Worm (Caenorhabditis elegans) whole organism, late embryonic: ENCODE measurements around the gene rgs-5.

Experiments used
- T23F11.4 ChIP-seq: fragments of 200-800 bp; sonication (Bioruptor generic); optimal IDR thresholded peaks from 2 replicates; lab custom pipeline; 2018; ENCODE audit warnings: mild to moderate bottlenecking, missing genetic modification characterization, missing compliant biosample characterization
- Y22D7AL.16 ChIP-seq: sonication (generic microtip); optimal IDR thresholded peaks from 2 replicates; lab custom pipeline; 2016; ENCODE audit warnings: missing genetic modification characterization, missing compliant biosample characterization
- elt-2 ChIP-seq: sonication (generic microtip); optimal IDR thresholded peaks from 2 replicates; lab custom pipeline; 2016; ENCODE audit warnings: missing genetic modification reagents, missing genetic modification characterization, missing compliant biosample characterization
- eyg-1 ChIP-seq: sonication (generic microtip); optimal IDR thresholded peaks from 2 replicates; lab custom pipeline; 2016; ENCODE audit warnings: missing genotype, missing genetic modification characterization, missing compliant biosample characterization
- fkh-10 ChIP-seq: fragments of 150-350 bp; optimal IDR thresholded peaks from 2 replicates; lab custom pipeline; 2014; ENCODE audit warnings: missing biosample characterization, missing genetic modification reagents, missing genetic modification characterization
- pqm-1 ChIP-seq: sonication (generic microtip); optimal IDR thresholded peaks from 2 replicates; lab custom pipeline; 2016; ENCODE audit warnings: missing genetic modification characterization, missing compliant biosample characterization
- unc-42 ChIP-seq: sonication (generic microtip); optimal IDR thresholded peaks from 2 replicates; lab custom pipeline; 2016; ENCODE audit warnings: missing genotype, missing genetic modification characterization, missing compliant biosample characterization

DNA sequence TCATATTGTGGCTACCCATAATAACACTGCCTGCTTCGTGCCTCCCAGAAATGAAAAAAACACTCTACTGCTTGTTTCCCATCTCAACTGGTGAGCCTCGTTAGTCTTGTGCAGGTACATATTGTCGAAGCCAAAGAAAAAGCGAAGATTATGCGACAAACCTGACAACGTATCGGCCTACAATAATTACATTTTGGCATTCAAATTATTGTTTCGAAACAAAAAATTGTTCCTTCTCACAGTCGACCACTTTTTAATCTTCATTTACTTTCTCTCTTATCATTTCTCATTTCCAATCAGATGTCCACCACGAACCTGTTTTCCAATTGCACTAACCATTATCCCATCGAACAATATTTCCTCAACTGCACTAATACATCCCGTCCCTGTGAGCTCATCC lies 44.7 kb downstream of the rgs-5 start, which contains the start of gene B0244.15:
- TF ChIP-seq elt-2 (tag; lab: Kevin White, UChicago) (no peak), fkh-10 (no peak), eyg-1 (tag; lab: Kevin White, UChicago) (no peak), pqm-1 (tag; lab: Kevin White, UChicago) (no peak), Y22D7AL.16 (tag; lab: Kevin White, UChicago) (no peak), T23F11.4 (GFP tag; lab: Kevin White, UChicago) (no peak), unc-42 (tag; lab: Kevin White, UChicago) (no peak)
